Worm (Caenorhabditis elegans): ENCODE data around the gene dnsn-1.

- TF ChIP-seq mep-1 (tag; optimal IDR thresholded peaks at IDR 0.05) (no peak), ham-2 (GFP tag; optimal IDR thresholded peaks at IDR 0.05) (no peak), unc-62 (GFP tag; optimal IDR thresholded peaks at IDR 0.05) (no peak), cnd-1 (tag; optimal IDR thresholded peaks at IDR 0.05) (no peak)
Measured at ce11 chrII:370394-370793, 40.3 kb downstream of the dnsn-1 start.

Measured in whole organism, mixed stage, embryonic.